Worm (Caenorhabditis elegans) whole organism, late embryonic: ENCODE measurements around the gene his-8.

ENCODE experiments used
- ama-1 ChIP-seq: fragments of 150-350 bp; optimal IDR thresholded peaks from 2 replicates; lab custom pipeline; 2014
- ceh-31 ChIP-seq: sonication (generic microtip); optimal IDR thresholded peaks from 2 replicates; lab custom pipeline; 2016; ENCODE audit warnings: missing genetic modification characterization, missing compliant biosample characterization
- ceh-45 ChIP-seq: fragments of 200-800 bp; sonication (Bioruptor generic); IDR thresholded peaks from 2 replicates; pipeline ENCODE4 v1.3.6; 2022; ENCODE audit warnings: missing genetic modification reagents, missing genetic modification characterization, missing compliant biosample characterization
- ceh-9 ChIP-seq: sonication (generic microtip); optimal IDR thresholded peaks from 2 replicates; lab custom pipeline; 2016; ENCODE audit warnings: mild to moderate bottlenecking, missing genetic modification characterization, inconsistent platforms, missing compliant biosample characterization
- dve-1 ChIP-seq: sonication (generic microtip); optimal IDR thresholded peaks from 2 replicates; lab custom pipeline; 2017; ENCODE audit warnings: antibody characterized with exemption, mild to moderate bottlenecking, missing genetic modification characterization, missing compliant biosample characterization
- elt-2 ChIP-seq: sonication (generic microtip); optimal IDR thresholded peaks from 2 replicates; lab custom pipeline; 2016; ENCODE audit warnings: missing genetic modification reagents, missing genetic modification characterization, missing compliant biosample characterization
- eyg-1 ChIP-seq: sonication (generic microtip); optimal IDR thresholded peaks from 2 replicates; lab custom pipeline; 2016; ENCODE audit warnings: missing genotype, missing genetic modification characterization, missing compliant biosample characterization
- fkh-10 ChIP-seq: fragments of 150-350 bp; optimal IDR thresholded peaks from 2 replicates; lab custom pipeline; 2014; ENCODE audit warnings: missing biosample characterization, missing genetic modification reagents, missing genetic modification characterization
- fkh-6 ChIP-seq: sonication (generic microtip); optimal IDR thresholded peaks from 2 replicates; lab custom pipeline; 2016; ENCODE audit warnings: missing genetic modification characterization, missing compliant biosample characterization
- nfya-1 ChIP-seq: sonication (generic microtip); optimal IDR thresholded peaks from 2 replicates; lab custom pipeline; 2017; ENCODE audit warnings: missing genetic modification characterization, mild to moderate bottlenecking, missing compliant biosample characterization, antibody characterized with exemption, moderate library complexity
- nhr-232 ChIP-seq: sonication (generic microtip); optimal IDR thresholded peaks from 2 replicates; lab custom pipeline; 2016; ENCODE audit warnings: missing genetic modification characterization, missing compliant biosample characterization
- unc-55 ChIP-seq: sonication (generic microtip); optimal IDR thresholded peaks from 2 replicates; lab custom pipeline; 2017; ENCODE audit warnings: missing biosample characterization, missing genetic modification reagents, missing genetic modification characterization

- TF ChIP-seq fkh-10 (GFP tag; lab: Kevin White, UChicago) (no peak), ama-1 (lab: Kevin White, UChicago) (no peak), nfya-1 (tag; lab: Kevin White, UChicago) (no peak), ceh-45 (no peak), unc-55 (no peak), eyg-1 (tag; lab: Kevin White, UChicago) (no peak), fkh-6 (tag; lab: Kevin White, UChicago) (no peak), ceh-31 (tag; lab: Kevin White, UChicago) (no peak), ceh-9 (tag; lab: Kevin White, UChicago) (no peak), elt-2 (no peak), dve-1 (tag; lab: Kevin White, UChicago) (no peak), nhr-232 (no peak)
Observed at ce11 chrV:8580961-8581360, 48.1 kb upstream of the his-8 start, which contains the start of gene C10B5.1.
